Fruit fly (Drosophila melanogaster): ENCODE measurements around the gene Uck.

DNA sequence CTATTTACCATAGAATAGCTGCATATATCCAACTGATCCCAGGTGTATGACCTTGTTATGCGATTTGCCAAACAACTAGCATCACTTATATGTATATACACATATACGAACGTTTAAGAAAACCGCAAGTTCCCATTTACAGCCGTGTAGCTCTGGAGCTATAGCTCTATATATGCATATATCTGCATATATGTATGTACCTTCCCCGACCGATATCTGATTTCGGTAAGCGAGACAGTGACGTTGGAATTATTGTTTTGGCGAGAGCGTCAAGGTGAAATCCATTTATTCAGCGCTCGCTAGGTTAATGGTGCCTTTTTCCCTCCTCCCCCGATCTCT, 30.0 kb upstream of the Uck start:
- no peak for TF ChIP-seq CG8478 (optimal IDR thresholded peaks at IDR 0.05)
- TF ChIP-seq CTCF (optimal IDR thresholded peaks at IDR 0.05) = no peak
